Fruit fly (Drosophila melanogaster): Measurements from ENCODE around the gene CG11368.

The CG11368 gene

dm6 chrX:7424742-7425141, 27.3 kb upstream of the CG11368 start, which contains the start of gene CG15036:
Gene CG15036, minus strand, starts transcription at chrX:7424842.
- TF ChIP-seq CrebA (GFP tag; optimal IDR thresholded peaks at IDR 0.05; ENCODE audit: borderline replicate concordance) (no peak), GATAd (GFP tag; optimal IDR thresholded peaks at IDR 0.05) (no peak), usp (GFP tag; optimal IDR thresholded peaks at IDR 0.05) (no peak), woc (GFP tag; optimal IDR thresholded peaks at IDR 0.05) (no peak), Rel (GFP tag; optimal IDR thresholded peaks at IDR 0.05) (no peak), Rel (tag; optimal IDR thresholded peaks at IDR 0.05) (no peak), N (GFP tag; optimal IDR thresholded peaks at IDR 0.05) (no peak), ey (GFP tag; optimal IDR thresholded peaks at IDR 0.05) (no peak), jim (GFP tag; optimal IDR thresholded peaks at IDR 0.05) (no peak), fru (GFP tag; optimal IDR thresholded peaks at IDR 0.05) (no peak), h (GFP tag; optimal IDR thresholded peaks at IDR 0.05) (no peak), CG32264 (GFP tag; optimal IDR thresholded peaks at IDR 0.05) (no peak), Dfd (GFP tag; optimal IDR thresholded peaks at IDR 0.05) (no peak), Abd-B (GFP tag; optimal IDR thresholded peaks at IDR 0.05) (no peak), Dif (GFP tag; optimal IDR thresholded peaks at IDR 0.05; ENCODE audit: partially characterized antibody) (no peak), CG9705 (GFP tag; optimal IDR thresholded peaks at IDR 0.05) (no peak), Myc (optimal IDR thresholded peaks at IDR 0.05) (no peak), dmrt93B (GFP tag; optimal IDR thresholded peaks at IDR 0.05) (no peak), dsf (GFP tag; optimal IDR thresholded peaks at IDR 0.05; ENCODE audit: borderline replicate concordance) (no peak), tai (GFP tag; optimal IDR thresholded peaks at IDR 0.05) (no peak)

- TF ChIP-seq h (GFP tag; optimal IDR thresholded peaks at IDR 0.05) (no peak), Hr78 (GFP tag; optimal IDR thresholded peaks at IDR 0.05) (no peak), CrebA (GFP tag; optimal IDR thresholded peaks at IDR 0.05; ENCODE audit: borderline replicate concordance) (no peak), Dif (GFP tag; optimal IDR thresholded peaks at IDR 0.05; ENCODE audit: partially characterized antibody) (no peak), Dfd (GFP tag; optimal IDR thresholded peaks at IDR 0.05) (no peak), foxo (GFP tag; optimal IDR thresholded peaks at IDR 0.05) (no peak), brk (GFP tag; optimal IDR thresholded peaks at IDR 0.05) (no peak), br (GFP tag; optimal IDR thresholded peaks at IDR 0.05) (no peak)
Measured at dm6 chrX:7425643-7426042, 26.4 kb upstream of the CG11368 start, which contains the start of gene CG32726. Gene CG32726, minus strand, starts transcription at chrX:7425743.

dm6 chrX:7432393-7432792, 19.6 kb upstream of the CG11368 start:
- TF ChIP-seq dsf (GFP tag; optimal IDR thresholded peaks at IDR 0.05; ENCODE audit: borderline replicate concordance) = no peak
- no peak for TF ChIP-seq Rel (GFP tag; optimal IDR thresholded peaks at IDR 0.05)
- no peak for TF ChIP-seq Rel (tag; optimal IDR thresholded peaks at IDR 0.05)
- no peak for TF ChIP-seq tai (GFP tag; optimal IDR thresholded peaks at IDR 0.05)
- TF ChIP-seq dmrt93B (GFP tag; optimal IDR thresholded peaks at IDR 0.05) = no peak
- no peak for TF ChIP-seq CrebA (GFP tag; optimal IDR thresholded peaks at IDR 0.05; ENCODE audit: borderline replicate concordance)
- no peak for TF ChIP-seq Dif (GFP tag; optimal IDR thresholded peaks at IDR 0.05; ENCODE audit: partially characterized antibody)
- no peak for TF ChIP-seq Vsx2 (GFP tag; optimal IDR thresholded peaks at IDR 0.05; ENCODE audit: partially characterized antibody)
- TF ChIP-seq Sp1 (GFP tag; optimal IDR thresholded peaks at IDR 0.05) = no peak
- no peak for TF ChIP-seq sv (GFP tag; optimal IDR thresholded peaks at IDR 0.05)
- TF ChIP-seq Mio (GFP tag; optimal IDR thresholded peaks at IDR 0.05) = no peak
- TF ChIP-seq brk (GFP tag; optimal IDR thresholded peaks at IDR 0.05) = no peak
- no peak for TF ChIP-seq Hr83 (GFP tag; optimal IDR thresholded peaks at IDR 0.05; ENCODE audit: poor library complexity, severe bottlenecking)
- TF ChIP-seq psq (GFP tag; optimal IDR thresholded peaks at IDR 0.05) = no peak
- no peak for TF ChIP-seq lola (GFP tag; optimal IDR thresholded peaks at IDR 0.05)
- TF ChIP-seq pan (optimal IDR thresholded peaks at IDR 0.05) = no peak
- TF ChIP-seq dl (GFP tag; optimal IDR thresholded peaks at IDR 0.05; ENCODE audit: insufficient read depth in 1 of 2, partially characterized antibody in 2 of 2) = no peak
- no peak for TF ChIP-seq Abd-B (GFP tag; optimal IDR thresholded peaks at IDR 0.05)
- TF ChIP-seq fru (GFP tag; optimal IDR thresholded peaks at IDR 0.05) = no peak

dm6 chrX:7445023-7445422, 7.0 kb upstream of the CG11368 start:
- no peak for TF ChIP-seq Hr78 (GFP tag; optimal IDR thresholded peaks at IDR 0.05)
- no peak for TF ChIP-seq brk (GFP tag; optimal IDR thresholded peaks at IDR 0.05)
- TF ChIP-seq usp (GFP tag; optimal IDR thresholded peaks at IDR 0.05) = no peak
- no peak for TF ChIP-seq N (GFP tag; optimal IDR thresholded peaks at IDR 0.05)
- TF ChIP-seq Sp1 (GFP tag; optimal IDR thresholded peaks at IDR 0.05) = no peak
- TF ChIP-seq lola (GFP tag; optimal IDR thresholded peaks at IDR 0.05) = no peak
